Worm (Caenorhabditis elegans) whole organism, L4 larva: ENCODE data around the gene E02H1.1.

ENCODE experiments used
- F37D6.2 ChIP-seq: sonication (generic microtip); optimal IDR thresholded peaks from 2 replicates; lab custom pipeline; 2016; ENCODE audit warnings: mild to moderate bottlenecking, missing genetic modification characterization, missing compliant biosample characterization
- R02D3.7 ChIP-seq: fragments of 150-350 bp; sonication (generic microtip); optimal IDR thresholded peaks from 3 replicates; lab custom pipeline; 2014; ENCODE audit warnings: missing biosample characterization, missing genetic modification characterization
- T20F7.1 ChIP-seq: fragments of 200-800 bp; sonication (Bioruptor generic); optimal IDR thresholded peaks from 2 replicates; lab custom pipeline; 2018; ENCODE audit warnings: mild to moderate bottlenecking, missing genetic modification characterization, missing compliant biosample characterization
- Y105C5A.15 ChIP-seq: fragments of 200-800 bp; sonication (Bioruptor generic); IDR thresholded peaks from 2 replicates; pipeline ENCODE4 v1.3.6; 2022; ENCODE audit warnings: missing genetic modification characterization, missing compliant biosample characterization
- Y48G9A.11 ChIP-seq: fragments of 200-800 bp; sonication (Bioruptor generic); IDR thresholded peaks from 2 replicates; pipeline ENCODE4 v1.3.6; 2022; ENCODE audit warnings: missing genetic modification reagents, missing genetic modification characterization, missing compliant biosample characterization
- ZK337.2 ChIP-seq: fragments of 200-800 bp; sonication (Bioruptor generic); IDR thresholded peaks from 2 replicates; pipeline ENCODE4 v1.3.6; 2022; ENCODE audit warnings: missing genetic modification reagents, missing genetic modification characterization, missing compliant biosample characterization
- aha-1 ChIP-seq: fragments of 150-350 bp; peaks from one replicate; lab custom pipeline; 2014; ENCODE audit warnings: missing biosample characterization, missing genetic modification characterization
- ceh-44 ChIP-seq: fragments of 200-800 bp; sonication (Bioruptor generic); IDR thresholded peaks from 2 replicates; pipeline ENCODE4 v1.3.6; 2022; ENCODE audit warnings: missing genetic modification reagents, missing genetic modification characterization, missing compliant biosample characterization
- ceh-82 ChIP-seq: sonication (generic microtip); optimal IDR thresholded peaks from 2 replicates; lab custom pipeline; 2017; ENCODE audit warnings: missing biosample characterization, missing genetic modification characterization
- dmd-9 ChIP-seq: fragments of 200-800 bp; sonication (Bioruptor generic); IDR thresholded peaks from 2 replicates; pipeline ENCODE4 v1.3.6; 2022; ENCODE audit warnings: missing genetic modification reagents, missing genetic modification characterization, missing compliant biosample characterization
- dpl-1 ChIP-seq: fragments of 150-350 bp; optimal IDR thresholded peaks from 2 replicates; lab custom pipeline; 2014; ENCODE audit warnings: missing biosample characterization, missing genetic modification reagents, missing genetic modification characterization
- dve-1 ChIP-seq: sonication (generic microtip); optimal IDR thresholded peaks from 2 replicates; lab custom pipeline; 2017; ENCODE audit warnings: antibody characterized with exemption, mild to moderate bottlenecking, missing genetic modification characterization, missing compliant biosample characterization; ENCODE audit not compliant: insufficient read depth
- hif-1 ChIP-seq, 2 experiments: sonication (generic microtip); optimal IDR thresholded peaks; 2 replicates each; lab custom pipeline; 2016 to 2017; ENCODE audit warnings: missing compliant biosample characterization in 2 of 2, missing genetic modification characterization in 2 of 2, missing genetic modification reagents in 2 of 2, missing genotype in 2 of 2, mild to moderate bottlenecking in 1 of 2
- hlh-30 ChIP-seq: sonication (generic microtip); optimal IDR thresholded peaks from 2 replicates; lab custom pipeline; 2017; ENCODE audit warnings: antibody characterized with exemption, mild to moderate bottlenecking, missing genetic modification characterization, missing compliant biosample characterization; ENCODE audit not compliant: insufficient read depth
- jun-1 ChIP-seq: fragments of 150-350 bp; optimal IDR thresholded peaks from 2 replicates; lab custom pipeline; 2014; ENCODE audit warnings: missing biosample characterization, missing genetic modification reagents, missing genetic modification characterization
- lin-1 ChIP-seq: fragments of 200-800 bp; sonication (Bioruptor generic); IDR thresholded peaks from 2 replicates; pipeline ENCODE4 v1.3.6; 2022; ENCODE audit warnings: missing genetic modification reagents, missing genetic modification characterization, missing compliant biosample characterization
- lin-13 ChIP-seq: fragments of 150-350 bp; optimal IDR thresholded peaks from 2 replicates; lab custom pipeline; 2014; ENCODE audit warnings: missing biosample characterization, missing genetic modification reagents, missing genetic modification characterization
- lir-3 ChIP-seq: sonication (generic microtip); optimal IDR thresholded peaks from 2 replicates; lab custom pipeline; 2016; ENCODE audit warnings: mild to moderate bottlenecking, missing genetic modification characterization, missing compliant biosample characterization
- madf-9 ChIP-seq: fragments of 200-800 bp; sonication (Bioruptor generic); conservative IDR thresholded peaks from 2 replicates; pipeline ENCODE4 v1.3.6; 2022; ENCODE audit warnings: missing genetic modification reagents, missing genetic modification characterization, missing compliant biosample characterization
- mdl-1 ChIP-seq, 2 experiments: fragments of 150-350 bp in 1 of 2; sonication (generic microtip) in 1 of 2; optimal IDR thresholded peaks; 2 replicates each; lab custom pipeline; 2014 to 2017; ENCODE audit warnings: missing biosample characterization in 2 of 2, missing genetic modification characterization in 2 of 2
- mdt-29 ChIP-seq: fragments of 200-800 bp; sonication (Bioruptor generic); IDR thresholded peaks from 2 replicates; pipeline ENCODE4 v1.3.6; 2022; ENCODE audit warnings: missing genetic modification reagents, missing genetic modification characterization, missing compliant biosample characterization
- mxl-3 ChIP-seq: fragments of 200-800 bp; sonication (Bioruptor generic); optimal IDR thresholded peaks from 2 replicates; lab custom pipeline; 2018; ENCODE audit warnings: mild to moderate bottlenecking, missing genetic modification characterization, missing compliant biosample characterization
- nhr-10 ChIP-seq: fragments of 150-350 bp; optimal IDR thresholded peaks from 2 replicates; lab custom pipeline; 2014; ENCODE audit warnings: missing biosample characterization, missing genetic modification characterization
- nhr-102 ChIP-seq: sonication (generic microtip); optimal IDR thresholded peaks from 2 replicates; lab custom pipeline; 2016; ENCODE audit warnings: mild to moderate bottlenecking, missing genetic modification characterization, moderate library complexity, missing compliant biosample characterization
- nhr-11 ChIP-seq: fragments of 150-350 bp; optimal IDR thresholded peaks from 2 replicates; lab custom pipeline; 2014; ENCODE audit warnings: missing biosample characterization, missing genetic modification characterization
- nhr-28 ChIP-seq: fragments of 150-350 bp; optimal IDR thresholded peaks from 2 replicates; lab custom pipeline; 2014; ENCODE audit warnings: missing biosample characterization, missing genetic modification characterization
- saeg-2 ChIP-seq: fragments of 200-800 bp; sonication (Bioruptor generic); IDR thresholded peaks from 2 replicates; pipeline ENCODE4 v1.3.6; 2022; ENCODE audit warnings: missing genetic modification reagents, missing genetic modification characterization, missing compliant biosample characterization
- snpc-4 ChIP-seq: fragments of 150-350 bp; optimal IDR thresholded peaks from 2 replicates; lab custom pipeline; 2014; ENCODE audit warnings: missing biosample characterization, missing genetic modification characterization
- spr-3 ChIP-seq: fragments of 200-800 bp; sonication (Bioruptor generic); optimal IDR thresholded peaks from 2 replicates; lab custom pipeline; 2018; ENCODE audit warnings: mild to moderate bottlenecking, missing genetic modification characterization, missing compliant biosample characterization
- unc-62 ChIP-seq, 3 experiments: fragments of 150-350 bp in 1 of 3; sonication (generic microtip); optimal IDR thresholded peaks in 2 of 3; peaks in 1 of 3; 1 replicate in 1 of 3; 2 replicates in 2 of 3; lab custom pipeline; 2014 to 2017; ENCODE audit warnings: missing biosample characterization in 3 of 3, missing genetic modification characterization in 3 of 3, missing genetic modification reagents in 3 of 3, missing genotype in 1 of 3
- zfp-2 ChIP-seq: sonication (generic microtip); optimal IDR thresholded peaks from 2 replicates; lab custom pipeline; 2016; ENCODE audit warnings: mild to moderate bottlenecking, missing genetic modification characterization, missing compliant biosample characterization
- zfp-3 ChIP-seq: fragments of 200-800 bp; sonication (Bioruptor generic); conservative IDR thresholded peaks from 2 replicates; pipeline ENCODE4 v1.3.6; 2022; ENCODE audit warnings: missing genetic modification reagents, missing genetic modification characterization, missing compliant biosample characterization

The E02H1.1 gene

ce11 chrII:9557437-9558150 is 33.4 kb downstream of the E02H1.1 start, which contains the start of gene zfp-2:
TSS of gene zfp-2 (plus strand) at chrII:9557650.
- peak; percentile 66 for TF ChIP-seq hlh-30 (tag; lab: Kevin White, UChicago)
- no peak for TF ChIP-seq ceh-44 (GFP tag; lab: Robert Waterston, UW)
- peak; percentile 86 for TF ChIP-seq Y48G9A.11 (GFP tag; lab: Robert Waterston, UW)
- peak; percentile 52 for TF ChIP-seq aha-1
- peak; percentile 92 for TF ChIP-seq T20F7.1 (GFP tag; lab: Kevin White, UChicago)
- peak; percentile 62 for TF ChIP-seq R02D3.7
- peak; percentile 2 for TF ChIP-seq dpl-1
- no peak for TF ChIP-seq nhr-102 (tag; lab: Kevin White, UChicago)
- peak in 1 of 2 experiments; percentile 65 for TF ChIP-seq unc-62 (GFP tag; optimal IDR thresholded peaks at IDR 0.05 in 1 of 2; lab: Kevin White, UChicago)
- no peak for TF ChIP-seq unc-62 (tag; optimal IDR thresholded peaks at IDR 0.05; lab: Kevin White, UChicago)
- no peak for TF ChIP-seq Y105C5A.15 (GFP tag; lab: Robert Waterston, UW)
- TF ChIP-seq, all 104 proteins: peak for 7

- no peak for TF ChIP-seq zfp-2
- peak; percentile 91 for TF ChIP-seq aha-1
- peak in 1 of 2 experiments; percentile 69 for TF ChIP-seq unc-62 (GFP tag; optimal IDR thresholded peaks at IDR 0.05 in 1 of 2; lab: Kevin White, UChicago)
- TF ChIP-seq unc-62 (tag; optimal IDR thresholded peaks at IDR 0.05; lab: Kevin White, UChicago): no peak
These were observed 34.4 kb downstream of the E02H1.1 start for ce11 chrII:9556582-9556981.

- TF ChIP-seq nhr-28 (tag; lab: Kevin White, UChicago): peak; percentile 55
- TF ChIP-seq F37D6.2 (tag; lab: Kevin White, UChicago): no peak
- TF ChIP-seq aha-1: peak; percentile 35
- TF ChIP-seq hlh-30 (tag; lab: Kevin White, UChicago): peak; percentile 67
- TF ChIP-seq mdl-1 (tag; optimal IDR thresholded peaks at IDR 0.05; lab: Kevin White, UChicago): peak in 1 of 2 experiments; percentile 40
These were observed 35.9 kb downstream of the E02H1.1 start, which contains the start of gene F35H8.2 for ce11 chrII:9554925-9555553. TSS of gene F35H8.2 (plus strand) at chrII:9555503.

ce11 chrII:9553179-9553578 is 37.8 kb downstream of the E02H1.1 start, which contains the start of gene F35H8.1:
TSS of gene F35H8.1 (minus strand) at chrII:9553279.
- TF ChIP-seq nhr-11 (tag; lab: Kevin White, UChicago): no peak
- TF ChIP-seq unc-62 (GFP tag; optimal IDR thresholded peaks at IDR 0.05 in 1 of 2; lab: Kevin White, UChicago): peak in 1 of 2 experiments; percentile 12
- no peak for TF ChIP-seq unc-62 (tag; optimal IDR thresholded peaks at IDR 0.05; lab: Kevin White, UChicago)

- TF ChIP-seq saeg-2: no peak
- TF ChIP-seq mxl-3 (GFP tag; lab: Kevin White, UChicago): no peak
- TF ChIP-seq mdt-29 (GFP tag; lab: Robert Waterston, UW): no peak
- no peak for TF ChIP-seq hif-1 (tag; optimal IDR thresholded peaks at IDR 0.05; lab: Kevin White, UChicago)
- TF ChIP-seq nhr-102 (tag; lab: Kevin White, UChicago): no peak
- no peak for TF ChIP-seq lir-3 (tag; lab: Kevin White, UChicago)
- no peak for TF ChIP-seq madf-9 (GFP tag; lab: Robert Waterston, UW)
These were observed 39.4 kb downstream of the E02H1.1 start, which contains the start of gene F35H8.12 for ce11 chrII:9551536-9551935. TSS of gene F35H8.12 (plus strand) at chrII:9551836.

- TF ChIP-seq T20F7.1 (GFP tag; lab: Kevin White, UChicago) (no peak), mdt-29 (GFP tag; lab: Robert Waterston, UW) (no peak), lin-13 (no peak), snpc-4 (tag; lab: Kevin White, UChicago) (no peak), nhr-10 (no peak), ZK337.2 (GFP tag; lab: Robert Waterston, UW) (no peak), ceh-82 (tag; lab: Kevin White, UChicago) (no peak), dmd-9 (GFP tag; lab: Robert Waterston, UW) (no peak), dve-1 (tag; lab: Kevin White, UChicago) (no peak), madf-9 (GFP tag; lab: Robert Waterston, UW) (no peak), lin-1 (GFP tag; lab: Robert Waterston, UW) (no peak), zfp-2 (no peak), spr-3 (no peak), jun-1 (tag; lab: Kevin White, UChicago) (no peak), zfp-3 (GFP tag; lab: Robert Waterston, UW) (no peak)
These were observed 40.2 kb downstream of the E02H1.1 start, which contains the start of gene sra-6 for ce11 chrII:9550718-9551117. TSS of gene sra-6 (minus strand) at chrII:9550818.
